Worm (Caenorhabditis elegans): ENCODE measurements around the gene gpd-4.

The gpd-4 gene

ce11 chrII:10170837-10171318 is at the start of gene gpd-4:
Gene gpd-4, plus strand, starts transcription at chrII:10171268.
- TF ChIP-seq mep-1 (tag; optimal IDR thresholded peaks at IDR 0.05) = no peak
- TF ChIP-seq nhr-28 (tag; optimal IDR thresholded peaks at IDR 0.05) = no peak
- no peak for TF ChIP-seq unc-120 (tag; optimal IDR thresholded peaks at IDR 0.05; ENCODE audit: poor library complexity, severe bottlenecking)
- TF ChIP-seq hlh-1 (tag; optimal IDR thresholded peaks at IDR 0.05) = no peak
- no peak for TF ChIP-seq unc-39 (tag; optimal IDR thresholded peaks at IDR 0.05)
- TF ChIP-seq lin-32 (GFP tag; optimal IDR thresholded peaks at IDR 0.05) = no peak
- TF ChIP-seq mab-5 (tag; optimal IDR thresholded peaks at IDR 0.05) = no peak
- no peak for TF ChIP-seq mls-2 (tag; optimal IDR thresholded peaks at IDR 0.05)
- TF ChIP-seq zip-8 (tag; optimal IDR thresholded peaks at IDR 0.05) = no peak
- TF ChIP-seq unc-62 (GFP tag; optimal IDR thresholded peaks at IDR 0.05) = no peak
- TF ChIP-seq flh-1 (GFP tag; optimal IDR thresholded peaks at IDR 0.05) = no peak
- no peak for TF ChIP-seq sem-2 (GFP tag; optimal IDR thresholded peaks at IDR 0.05)

- TF ChIP-seq snpc-4 (tag; optimal IDR thresholded peaks at IDR 0.05) (no peak), mab-5 (tag; optimal IDR thresholded peaks at IDR 0.05) (no peak), nhr-76 (tag; optimal IDR thresholded peaks at IDR 0.05) (no peak), sptf-1 (tag; optimal IDR thresholded peaks at IDR 0.05) (no peak), hlh-1 (tag; optimal IDR thresholded peaks at IDR 0.05) (no peak), ceh-43 (GFP tag; optimal IDR thresholded peaks at IDR 0.05) (no peak)
Measured at ce11 chrII:10121725-10122124, 49.3 kb upstream of the gpd-4 start, which contains the start of gene lov-1. Gene lov-1, minus strand, starts transcription at chrII:10121825.

- TF ChIP-seq nhr-12 (tag; optimal IDR thresholded peaks at IDR 0.05) = no peak
- no peak for TF ChIP-seq unc-39 (tag; optimal IDR thresholded peaks at IDR 0.05)
- no peak for TF ChIP-seq pha-4 (tag; optimal IDR thresholded peaks at IDR 0.05)
- TF ChIP-seq mab-5 (tag; optimal IDR thresholded peaks at IDR 0.05) = no peak
- no peak for TF ChIP-seq lin-13 (tag; optimal IDR thresholded peaks at IDR 0.05)
- TF ChIP-seq mep-1 (tag; optimal IDR thresholded peaks at IDR 0.05) = no peak
- TF ChIP-seq nhr-237 (tag; optimal IDR thresholded peaks at IDR 0.05) = no peak
- TF ChIP-seq drap-1 (GFP tag; optimal IDR thresholded peaks at IDR 0.05) = no peak
- no peak for TF ChIP-seq hlh-1 (tag; optimal IDR thresholded peaks at IDR 0.05)
- TF ChIP-seq unc-120 (tag; optimal IDR thresholded peaks at IDR 0.05; ENCODE audit: poor library complexity, severe bottlenecking) = no peak
- TF ChIP-seq elt-1 (tag; optimal IDR thresholded peaks at IDR 0.05; ENCODE audit: borderline replicate concordance, insufficient read depth) = no peak
Measured at ce11 chrII:10122465-10122864, 48.6 kb upstream of the gpd-4 start, which contains the start of gene F27E5.7. Gene F27E5.7, plus strand, starts transcription at chrII:10122765.

- no peak for TF ChIP-seq ceh-43 (GFP tag; optimal IDR thresholded peaks at IDR 0.05)
- no peak for TF ChIP-seq hlh-1 (tag; optimal IDR thresholded peaks at IDR 0.05)
- TF ChIP-seq zip-8 (tag; optimal IDR thresholded peaks at IDR 0.05) = no peak
- no peak for TF ChIP-seq unc-62 (GFP tag; optimal IDR thresholded peaks at IDR 0.05)
- TF ChIP-seq nhr-28 (tag; optimal IDR thresholded peaks at IDR 0.05) = no peak
Measured at ce11 chrII:10127389-10127788, 43.7 kb upstream of the gpd-4 start, which contains the start of gene F27E5.8. Gene F27E5.8, minus strand, starts transcription at chrII:10127489.

ce11 chrII:10131760-10132159 is 39.3 kb upstream of the gpd-4 start, which contains the start of gene F27E5.5:
Gene F27E5.5, minus strand, starts transcription at chrII:10131860.
- TF ChIP-seq snpc-4 (tag; optimal IDR thresholded peaks at IDR 0.05) (no peak), nhr-12 (tag; optimal IDR thresholded peaks at IDR 0.05) (no peak), drap-1 (GFP tag; optimal IDR thresholded peaks at IDR 0.05) (no peak), nhr-28 (tag; optimal IDR thresholded peaks at IDR 0.05) (no peak), sptf-1 (tag; optimal IDR thresholded peaks at IDR 0.05) (no peak), ceh-43 (GFP tag; optimal IDR thresholded peaks at IDR 0.05) (no peak), ces-1 (GFP tag; optimal IDR thresholded peaks at IDR 0.05) (no peak), unc-120 (tag; optimal IDR thresholded peaks at IDR 0.05; ENCODE audit: poor library complexity, severe bottlenecking) (no peak), unc-62 (GFP tag; optimal IDR thresholded peaks at IDR 0.05) (no peak), ceh-39 (tag; optimal IDR thresholded peaks at IDR 0.05) (no peak), zip-8 (tag; optimal IDR thresholded peaks at IDR 0.05) (no peak), mep-1 (tag; optimal IDR thresholded peaks at IDR 0.05) (no peak), M03D4.4 (tag; optimal IDR thresholded peaks at IDR 0.05) (no peak), lin-32 (GFP tag; optimal IDR thresholded peaks at IDR 0.05) (no peak), ham-2 (GFP tag; optimal IDR thresholded peaks at IDR 0.05) (no peak), ceh-83 (GFP tag; optimal IDR thresholded peaks at IDR 0.05) (no peak), pha-4 (tag; optimal IDR thresholded peaks at IDR 0.05) (no peak)

- TF ChIP-seq ztf-11 (tag; optimal IDR thresholded peaks at IDR 0.05) (no peak), nhr-28 (tag; optimal IDR thresholded peaks at IDR 0.05) (no peak), drap-1 (GFP tag; optimal IDR thresholded peaks at IDR 0.05) (no peak), bed-3 (GFP tag; optimal IDR thresholded peaks at IDR 0.05) (no peak), elt-1 (tag; optimal IDR thresholded peaks at IDR 0.05; ENCODE audit: borderline replicate concordance, insufficient read depth) (no peak), elt-3 (tag; optimal IDR thresholded peaks at IDR 0.05) (no peak), tbx-8 (GFP tag; optimal IDR thresholded peaks at IDR 0.05) (no peak), flh-1 (GFP tag; optimal IDR thresholded peaks at IDR 0.05) (no peak), mab-5 (tag; optimal IDR thresholded peaks at IDR 0.05) (no peak), lin-32 (GFP tag; optimal IDR thresholded peaks at IDR 0.05) (no peak), hlh-1 (tag; optimal IDR thresholded peaks at IDR 0.05) (no peak), unc-62 (GFP tag; optimal IDR thresholded peaks at IDR 0.05) (no peak), ces-1 (GFP tag; optimal IDR thresholded peaks at IDR 0.05) (no peak), nhr-2 (tag; optimal IDR thresholded peaks at IDR 0.05) (no peak), ceh-39 (tag; optimal IDR thresholded peaks at IDR 0.05) (no peak), sptf-1 (tag; optimal IDR thresholded peaks at IDR 0.05) (no peak), cnd-1 (tag; optimal IDR thresholded peaks at IDR 0.05) (no peak)
Measured at ce11 chrII:10132818-10133217, 38.2 kb upstream of the gpd-4 start.

Data from whole organism, mixed stage, embryonic.